Fruit fly (Drosophila melanogaster): ENCODE results near the gene CG6184.
A peak's percentile ranks its signal among the peaks of the same experiment; 100 is the strongest.

The CG6184 gene

DNA sequence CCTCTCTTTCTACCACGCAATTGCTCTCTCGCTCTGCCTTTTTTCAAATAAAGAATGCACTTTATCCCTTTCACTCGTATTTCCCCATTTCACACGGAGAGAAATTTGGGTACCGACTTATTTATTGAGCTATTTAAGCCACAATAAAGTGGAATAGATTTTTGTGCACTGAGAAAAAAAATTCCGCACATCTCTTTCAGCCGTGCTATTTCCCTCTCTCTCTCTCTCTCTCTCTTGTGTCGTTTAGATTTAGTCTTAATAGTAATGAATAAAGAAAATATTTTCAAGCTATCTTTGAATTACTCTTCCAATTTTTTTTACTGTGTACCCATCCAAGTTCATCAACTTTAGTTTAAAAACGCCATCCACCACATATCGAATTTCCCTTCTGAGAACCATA, 34.1 kb downstream of the CG6184 start:
- TF ChIP-seq CG12071 (GFP tag; optimal IDR thresholded peaks at IDR 0.05), result peak; percentile 41
- TF ChIP-seq p53 (GFP tag; optimal IDR thresholded peaks at IDR 0.05), result no peak
- TF ChIP-seq slp2 (GFP tag; optimal IDR thresholded peaks at IDR 0.05), result peak; percentile 36
- TF ChIP-seq CG11398 (GFP tag; optimal IDR thresholded peaks at IDR 0.05), result no peak
- TF ChIP-seq Myb (GFP tag; optimal IDR thresholded peaks at IDR 0.05), result peak; percentile 10
- TF ChIP-seq crol (GFP tag; IDR thresholded peaks at IDR 0.05), result no peak
- TF ChIP-seq CG17328 (GFP tag; IDR thresholded peaks at IDR 0.05), result peak; percentile 57; the same call in 1 of the 2 replicates
- no peak for TF ChIP-seq ssp (GFP tag; IDR thresholded peaks at IDR 0.05)
- TF ChIP-seq luna (GFP tag; optimal IDR thresholded peaks at IDR 0.05), result no peak
- no peak for TF ChIP-seq CG14860 (GFP tag; IDR thresholded peaks at IDR 0.05; ENCODE audit: partially characterized antibody)
- TF ChIP-seq CG17186 (GFP tag; optimal IDR thresholded peaks at IDR 0.05), result no peak
- TF ChIP-seq rib (GFP tag; IDR thresholded peaks at IDR 0.05), result 0 out of 2 replicates have a peak, but pooled peaks have one; percentile 25
- peak; percentile 62 for TF ChIP-seq CG30403 (GFP tag; optimal IDR thresholded peaks at IDR 0.05)
- peak; percentile 70; the same call in 2 of the 3 replicates for TF ChIP-seq Optix (GFP tag; IDR thresholded peaks at IDR 0.05)
- TF ChIP-seq CG3281 (GFP tag; optimal IDR thresholded peaks at IDR 0.05), result peak; percentile 6
- TF ChIP-seq gt (GFP tag; IDR thresholded peaks at IDR 0.05), result no peak
- TF ChIP-seq bbx (GFP tag; IDR thresholded peaks at IDR 0.05; ENCODE audit: partially characterized antibody), result no peak
- no peak for TF ChIP-seq abd-A (tag; optimal IDR thresholded peaks at IDR 0.05)
- peak; percentile 60 for TF ChIP-seq lilli (GFP tag; optimal IDR thresholded peaks at IDR 0.05)
- TF ChIP-seq B-H1 (GFP tag; IDR thresholded peaks at IDR 0.05), result peak; percentile 53
- TF ChIP-seq dysf (GFP tag; IDR thresholded peaks at IDR 0.05), result peak; percentile 75
- no peak for TF ChIP-seq BtbVII (GFP tag; optimal IDR thresholded peaks at IDR 0.05)
- no peak for TF ChIP-seq amos (GFP tag; IDR thresholded peaks at IDR 0.05; ENCODE audit: partially characterized antibody)
- no peak for TF ChIP-seq Dfd (GFP tag; optimal IDR thresholded peaks at IDR 0.05)
- peak; percentile 61 for TF ChIP-seq al (GFP tag; IDR thresholded peaks at IDR 0.05)
- peak; percentile 45; the same call in 2 of the 3 replicates for TF ChIP-seq croc (GFP tag; conservative IDR thresholded peaks at IDR 0.05)
- TF ChIP-seq aop (GFP tag; IDR thresholded peaks at IDR 0.05), result no peak
- TF ChIP-seq Deaf1 (tag; optimal IDR thresholded peaks at IDR 0.05), result no peak
- TF ChIP-seq CG12942 (GFP tag; optimal IDR thresholded peaks at IDR 0.05), result peak; percentile 44
- no peak for TF ChIP-seq Usf (GFP tag; optimal IDR thresholded peaks at IDR 0.05)
- peak; percentile 11 for TF ChIP-seq trem (tag; optimal IDR thresholded peaks at IDR 0.05)
- no peak for TF ChIP-seq stwl (tag; optimal IDR thresholded peaks at IDR 0.05)
- 0 out of 3 replicates have a peak, but pooled peaks have one; percentile 59 for TF ChIP-seq ase (GFP tag; IDR thresholded peaks at IDR 0.05)
- no peak for TF ChIP-seq Hey (tag; optimal IDR thresholded peaks at IDR 0.05)
- TF ChIP-seq twi (tag; optimal IDR thresholded peaks at IDR 0.05), result no peak
- TF ChIP-seq tx (GFP tag; optimal IDR thresholded peaks at IDR 0.05), result peak; percentile 40
- TF ChIP-seq CG13123 (GFP tag; optimal IDR thresholded peaks at IDR 0.05), result no peak
- peak; percentile 26 for TF ChIP-seq CG9437 (GFP tag; optimal IDR thresholded peaks at IDR 0.05)
- TF ChIP-seq Sry-δ (GFP tag; optimal IDR thresholded peaks at IDR 0.05), result peak; percentile 5
- peak; percentile 64 for TF ChIP-seq CG2712 (tag; optimal IDR thresholded peaks at IDR 0.05)
- TF ChIP-seq fu2 (GFP tag; optimal IDR thresholded peaks at IDR 0.05), result peak; percentile 48
- no peak for TF ChIP-seq CG18011 (GFP tag; optimal IDR thresholded peaks at IDR 0.05)
- TF ChIP-seq grn (GFP tag; optimal IDR thresholded peaks at IDR 0.05), result no peak
- no peak for TF ChIP-seq CG4707 (GFP tag; optimal IDR thresholded peaks at IDR 0.05)
- TF ChIP-seq Nf-YB (GFP tag; optimal IDR thresholded peaks at IDR 0.05), result no peak
- TF ChIP-seq CG14710 (tag; optimal IDR thresholded peaks at IDR 0.05), result peak; percentile 25
- peak; percentile 44 for TF ChIP-seq tap (tag; optimal IDR thresholded peaks at IDR 0.05)
- TF ChIP-seq sug (tag; optimal IDR thresholded peaks at IDR 0.05), result no peak
- peak; percentile 15 for TF ChIP-seq Fer1 (GFP tag; optimal IDR thresholded peaks at IDR 0.05)
- no peak for TF ChIP-seq H2.0 (GFP tag; IDR thresholded peaks at IDR 0.05)
- TF ChIP-seq YL-1 (GFP tag; optimal IDR thresholded peaks at IDR 0.05), result no peak
- TF ChIP-seq tna (GFP tag; IDR thresholded peaks at IDR 0.05; ENCODE audit: partially characterized antibody), result no peak
